Worm (Caenorhabditis elegans): ENCODE measurements around the gene srsx-26.

ce11 chrV:10179235-10179634 is 30.8 kb downstream of the srsx-26 start, which contains the start of gene cul-5:
- TF ChIP-seq nhr-237 (tag; optimal IDR thresholded peaks at IDR 0.05) (no peak), unc-62 (GFP tag; optimal IDR thresholded peaks at IDR 0.05) (no peak), lir-3 (tag; optimal IDR thresholded peaks at IDR 0.05; ENCODE audit: poor library complexity) (no peak), ztf-4 (tag; optimal IDR thresholded peaks at IDR 0.05) (no peak), blmp-1 (tag; optimal IDR thresholded peaks at IDR 0.05) (no peak), mdl-1 (tag; optimal IDR thresholded peaks at IDR 0.05) (no peak), elt-3 (tag; optimal IDR thresholded peaks at IDR 0.05) (no peak), swsn-7 (tag; optimal IDR thresholded peaks at IDR 0.05) (no peak)
